Fruit fly (Drosophila melanogaster) whole organism, embryonic: ENCODE data around the gene CG13392.

Experiments
- CG10431 ChIP-seq: fragments of 200-800 bp; sonication (Bioruptor generic); optimal IDR thresholded peaks from 3 replicates; lab custom pipeline; 2018; ENCODE audit warnings: missing biosample characterization, mild to moderate bottlenecking, missing genetic modification characterization
- CG10565 ChIP-seq: fragments of 200-800 bp; sonication (Bioruptor generic); optimal IDR thresholded peaks from 3 replicates; lab custom pipeline; 2016; ENCODE audit warnings: missing biosample characterization, mild to moderate bottlenecking, missing genetic modification characterization
- CG11695 ChIP-seq: fragments of 200-800 bp; sonication (Bioruptor generic); IDR thresholded peaks from 3 replicates; pipeline ENCODE4 v1.3.6; 2022; ENCODE audit warnings: missing biosample characterization, missing genetic modification characterization
- CG12071 ChIP-seq: fragments of 200-800 bp; sonication (Bioruptor generic); optimal IDR thresholded peaks from 3 replicates; lab custom pipeline; 2018; ENCODE audit warnings: missing biosample characterization, mild to moderate bottlenecking, missing genetic modification characterization
- CG12219 ChIP-seq: fragments of 200-800 bp; sonication (Bioruptor generic); optimal IDR thresholded peaks from 3 replicates; lab custom pipeline; 2018; ENCODE audit warnings: missing biosample characterization, mild to moderate bottlenecking, missing genetic modification characterization
- CG13296 ChIP-seq: fragments of 200-800 bp; sonication (Bioruptor generic); optimal IDR thresholded peaks from 3 replicates; lab custom pipeline; 2018; ENCODE audit warnings: missing biosample characterization, mild to moderate bottlenecking, missing genetic modification characterization
- CG13424 ChIP-seq: fragments of 200-800 bp; sonication (Bioruptor generic); optimal IDR thresholded peaks from 2 replicates; lab custom pipeline; 2019; ENCODE audit warnings: missing biosample characterization, mild to moderate bottlenecking, missing genetic modification characterization, moderate library complexity
- CG14014 ChIP-seq: fragments of 200-800 bp; sonication (Bioruptor generic); IDR thresholded peaks from 2 replicates; pipeline ENCODE4 v1.3.6; 2022; ENCODE audit warnings: missing biosample characterization, missing genetic modification characterization
- CG14860 ChIP-seq: fragments of 200-800 bp; sonication (Bioruptor generic); IDR thresholded peaks from 3 replicates; pipeline ENCODE4 v1.3.6; 2022; ENCODE audit warnings: missing biosample characterization, missing genetic modification characterization; ENCODE audit not compliant: partially characterized antibody
- CG14965 ChIP-seq: fragments of 200-800 bp; sonication (Bioruptor generic); optimal IDR thresholded peaks from 2 replicates; lab custom pipeline; 2016; ENCODE audit warnings: missing biosample characterization, missing genetic modification characterization, borderline replicate concordance
- CG15269 ChIP-seq: fragments of 200-800 bp; sonication (Bioruptor generic); optimal IDR thresholded peaks from 2 replicates; lab custom pipeline; 2018; ENCODE audit warnings: missing biosample characterization, mild to moderate bottlenecking, missing genetic modification characterization, moderate library complexity
- CG1602 ChIP-seq: fragments of 200-800 bp; sonication (Bioruptor generic); optimal IDR thresholded peaks from 3 replicates; lab custom pipeline; 2016; ENCODE audit warnings: missing biosample characterization, missing genetic modification characterization
- CG16813 ChIP-seq: fragments of 200-800 bp; sonication (Bioruptor generic); IDR thresholded peaks from 3 replicates; pipeline ENCODE4 v1.3.6; 2022; ENCODE audit warnings: missing biosample characterization, missing genetic modification characterization; ENCODE audit not compliant: partially characterized antibody
- CG17568 ChIP-seq: fragments of 200-800 bp; sonication (Bioruptor generic); optimal IDR thresholded peaks from 2 replicates; lab custom pipeline; 2018; ENCODE audit warnings: missing biosample characterization, mild to moderate bottlenecking, missing genetic modification characterization, moderate library complexity
- CG1832 ChIP-seq: fragments of 200-800 bp; sonication (Bioruptor generic); optimal IDR thresholded peaks from 2 replicates; lab custom pipeline; 2017; ENCODE audit warnings: missing biosample characterization, mild to moderate bottlenecking, missing genetic modification characterization, inconsistent platforms
- CG31224 ChIP-seq: fragments of 200-800 bp; sonication (Bioruptor generic); IDR thresholded peaks from 2 replicates; pipeline ENCODE4 v1.3.6; 2022; ENCODE audit warnings: missing biosample characterization, missing genetic modification characterization
- CG32532 ChIP-seq: fragments of 200-800 bp; sonication (Bioruptor generic); IDR thresholded peaks from 2 replicates; pipeline ENCODE4 v1.3.6; 2022; ENCODE audit warnings: missing biosample characterization, missing genetic modification characterization
- CG4404 ChIP-seq: fragments of 200-800 bp; sonication (Bioruptor generic); IDR thresholded peaks from 2 replicates; pipeline ENCODE4 v1.3.6; 2022; ENCODE audit warnings: missing biosample characterization, missing genetic modification characterization
- CG4730 ChIP-seq: fragments of 200-800 bp; sonication (Bioruptor generic); IDR thresholded peaks from 2 replicates; pipeline ENCODE4 v1.3.6; 2022; ENCODE audit warnings: missing biosample characterization, missing genetic modification characterization
- Chrac-16 ChIP-seq: fragments of 200-800 bp; sonication (Bioruptor generic); optimal IDR thresholded peaks from 3 replicates; lab custom pipeline; 2016; ENCODE audit warnings: missing biosample characterization, missing genetic modification characterization
- Hand ChIP-seq: fragments of 200-800 bp; sonication (Bioruptor generic); optimal IDR thresholded peaks from 2 replicates; lab custom pipeline; 2017; ENCODE audit warnings: mild to moderate bottlenecking, missing biosample characterization, missing genetic modification reagents, missing genetic modification characterization
- Kr ChIP-seq: fragments of 200-800 bp; sonication (Bioruptor generic); optimal IDR thresholded peaks from 2 replicates; lab custom pipeline; 2017; ENCODE audit warnings: missing biosample characterization, mild to moderate bottlenecking, missing genetic modification characterization
- Nf-YA ChIP-seq: fragments of 200-800 bp; sonication (Bioruptor generic); IDR thresholded peaks from 2 replicates; pipeline ENCODE4 v1.3.6; 2022; ENCODE audit warnings: missing biosample characterization, missing genetic modification characterization
- Poxn ChIP-seq: fragments of 200-800 bp; sonication (Bioruptor generic); IDR thresholded peaks from 2 replicates; pipeline ENCODE4 v1.3.6; 2022; ENCODE audit warnings: missing biosample characterization, missing genetic modification characterization
- Ravus ChIP-seq: fragments of 200-800 bp; sonication (Bioruptor generic); IDR thresholded peaks from 2 replicates; pipeline ENCODE4 v1.3.6; 2022; ENCODE audit warnings: missing biosample characterization, missing genetic modification characterization
- Sry-β ChIP-seq: fragments of 200-800 bp; sonication (Bioruptor generic); optimal IDR thresholded peaks from 2 replicates; lab custom pipeline; 2018; ENCODE audit warnings: missing biosample characterization, mild to moderate bottlenecking, missing genetic modification characterization, moderate library complexity
- Tbp ChIP-seq: fragments of >200 bp; optimal IDR thresholded peaks from 2 replicates; lab custom pipeline; 2018; ENCODE audit warnings: missing biosample characterization, missing genetic modification characterization
- cas ChIP-seq: fragments of 200-800 bp; sonication (Bioruptor generic); IDR thresholded peaks from 2 replicates; pipeline ENCODE4 v1.3.6; 2022; ENCODE audit warnings: missing biosample characterization, missing genetic modification characterization
- cg ChIP-seq: fragments of 200-800 bp; sonication (Bioruptor generic); optimal IDR thresholded peaks from 3 replicates; lab custom pipeline; 2019; ENCODE audit warnings: missing biosample characterization, mild to moderate bottlenecking, missing genetic modification characterization, moderate library complexity
- danr ChIP-seq: fragments of 200-800 bp; sonication (Bioruptor generic); IDR thresholded peaks from 2 replicates; pipeline ENCODE4 v1.3.6; 2022; ENCODE audit warnings: missing biosample characterization, missing genetic modification characterization
- dimm ChIP-seq: fragments of 200-800 bp; sonication (Bioruptor generic); IDR thresholded peaks from 2 replicates; pipeline ENCODE4 v1.3.6; 2022; ENCODE audit warnings: missing biosample characterization, missing genetic modification characterization
- dysf ChIP-seq: fragments of 200-800 bp; sonication (Bioruptor generic); IDR thresholded peaks from 3 replicates; pipeline ENCODE4 v1.3.6; 2022; ENCODE audit warnings: missing biosample characterization, missing genetic modification characterization
- exex ChIP-seq: fragments of 200-800 bp; sonication (Bioruptor generic); optimal IDR thresholded peaks from 4 replicates; lab custom pipeline; 2018; ENCODE audit warnings: missing biosample characterization, mild to moderate bottlenecking, missing genetic modification characterization, moderate library complexity
- fd3F ChIP-seq: fragments of 200-800 bp; sonication (Bioruptor generic); optimal IDR thresholded peaks from 2 replicates; lab custom pipeline; 2018; ENCODE audit warnings: missing biosample characterization, mild to moderate bottlenecking, missing genetic modification characterization, moderate library complexity
- ftz-f1 ChIP-seq: fragments of 200-800 bp; sonication (Bioruptor generic); optimal IDR thresholded peaks from 2 replicates; lab custom pipeline; 2016; ENCODE audit warnings: missing biosample characterization, missing genetic modification characterization
- grau ChIP-seq: fragments of 200-800 bp; optimal IDR thresholded peaks from 3 replicates; lab custom pipeline; 2019; ENCODE audit warnings: missing biosample characterization, mild to moderate bottlenecking, missing genetic modification characterization, moderate library complexity
- hkb ChIP-seq, 2 experiments: fragments of 200-800 bp in 1 of 2; fragments of >200 bp in 1 of 2; sonication (Bioruptor generic) in 1 of 2; IDR thresholded peaks in 1 of 2; optimal IDR thresholded peaks in 1 of 2; 2 replicates each; pipeline versions ENCODE4 v1.3.6 to Lab custom; 2017 to 2022; ENCODE audit warnings: missing biosample characterization in 1 of 2, missing genetic modification characterization in 1 of 2
- lab ChIP-seq: fragments of 200-800 bp; sonication (Bioruptor generic); optimal IDR thresholded peaks from 3 replicates; lab custom pipeline; 2017; ENCODE audit warnings: missing biosample characterization, missing genetic modification characterization, mild to moderate bottlenecking, moderate library complexity, missing genetic modification reagents
- lmd ChIP-seq: fragments of 200-800 bp; sonication (Bioruptor generic); IDR thresholded peaks from 2 replicates; pipeline ENCODE4 v1.3.6; 2022; ENCODE audit warnings: missing biosample characterization, missing genetic modification characterization
- maf-S ChIP-seq: fragments of 200-800 bp; sonication (Bioruptor generic); optimal IDR thresholded peaks from 2 replicates; lab custom pipeline; 2016; ENCODE audit warnings: missing biosample characterization, missing genetic modification characterization
- mam ChIP-seq: fragments of 200-800 bp; sonication (Bioruptor generic); optimal IDR thresholded peaks from 3 replicates; lab custom pipeline; 2016; ENCODE audit warnings: missing biosample characterization, missing genetic modification characterization
- org-1 ChIP-seq: fragments of 200-800 bp; sonication (Bioruptor generic); optimal IDR thresholded peaks from 2 replicates; lab custom pipeline; 2017; ENCODE audit warnings: missing biosample characterization, missing genetic modification characterization
- pita ChIP-seq: fragments of 200-800 bp; sonication (Bioruptor generic); optimal IDR thresholded peaks from 2 replicates; lab custom pipeline; 2017; ENCODE audit warnings: missing biosample characterization, mild to moderate bottlenecking, missing genetic modification characterization
- salm ChIP-seq: fragments of 200-800 bp; sonication (Bioruptor generic); optimal IDR thresholded peaks from 2 replicates; lab custom pipeline; 2018; ENCODE audit warnings: missing biosample characterization, mild to moderate bottlenecking, missing genetic modification characterization
- sisA ChIP-seq: fragments of 200-800 bp; sonication (Bioruptor generic); IDR thresholded peaks from 2 replicates; pipeline ENCODE4 v1.3.6; 2022; ENCODE audit warnings: missing biosample characterization, missing genetic modification characterization
- sr ChIP-seq: fragments of 200-800 bp; sonication (Bioruptor generic); IDR thresholded peaks from 3 replicates; pipeline ENCODE4 v1.3.6; 2022; ENCODE audit warnings: missing biosample characterization, missing genetic modification characterization
- tap ChIP-seq: fragments of 200-800 bp; optimal IDR thresholded peaks from 3 replicates; lab custom pipeline; 2019; ENCODE audit warnings: missing biosample characterization, mild to moderate bottlenecking, missing genetic modification characterization, moderate library complexity
- tin ChIP-seq: fragments of 200-800 bp; sonication (Bioruptor generic); optimal IDR thresholded peaks from 3 replicates; lab custom pipeline; 2016; ENCODE audit warnings: missing biosample characterization, missing genetic modification characterization
- trh ChIP-seq: fragments of 200-800 bp; sonication (Bioruptor generic); optimal IDR thresholded peaks from 2 replicates; lab custom pipeline; 2016; ENCODE audit warnings: missing biosample characterization, missing genetic modification characterization
- vnd ChIP-seq: fragments of 200-800 bp; sonication (Bioruptor generic); IDR thresholded peaks from 3 replicates; pipeline ENCODE4 v1.3.6; 2022; ENCODE audit warnings: missing biosample characterization, missing genetic modification characterization; ENCODE audit not compliant: partially characterized antibody
- vvl ChIP-seq: fragments of 200-800 bp; sonication (Bioruptor generic); IDR thresholded peaks from 2 replicates; pipeline ENCODE4 v1.3.6; 2022; ENCODE audit warnings: missing biosample characterization, missing genetic modification characterization

The CG13392 gene

DNA sequence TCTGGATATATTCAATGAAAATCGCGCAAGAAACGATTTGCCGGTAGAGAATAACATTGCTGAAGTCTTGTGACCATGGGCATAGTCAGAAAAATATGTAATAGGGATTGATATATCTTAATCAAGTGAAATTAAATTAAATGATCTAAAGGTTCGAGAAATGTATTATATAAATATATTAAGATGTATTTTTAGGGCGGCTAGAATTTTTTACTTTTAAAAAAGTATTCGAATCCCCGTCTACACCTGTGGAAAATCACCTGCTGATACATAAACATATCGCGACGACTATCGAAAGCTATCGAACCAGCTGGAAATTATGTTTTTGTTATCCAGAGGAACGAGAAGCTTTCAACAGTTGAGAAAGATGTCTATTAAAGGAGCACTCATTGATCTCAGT, 5.9 kb downstream of the CG13392 start, which contains the start of the genes CG13390 and CG17294 (continued):
- TF ChIP-seq CG14965 (GFP tag; lab: Kevin White, UChicago) (peak; percentile 37), hkb (optimal IDR thresholded peaks at IDR 0.05; lab: Kevin White, UChicago) (no peak), hkb (GFP tag; IDR thresholded peaks at IDR 0.05; lab: Robert Waterston, UW) (peak; percentile 100), Tbp (GFP tag; lab: Kevin White, UChicago) (no peak), Kr (GFP tag; lab: Kevin White, UChicago) (peak; percentile 74), Chrac-16 (GFP tag; lab: Kevin White, UChicago) (peak; percentile 99), pita (GFP tag; lab: Kevin White, UChicago) (no peak), cas (peak; percentile 99), maf-S (peak; percentile 94), mam (GFP tag; lab: Kevin White, UChicago) (peak; percentile 97), trh (peak; percentile 98), CG14014 (peak; percentile 100), exex (tag; lab: Kevin White, UChicago) (peak; percentile 98), ftz-f1 (GFP tag; lab: Kevin White, UChicago) (peak; percentile 82), sisA (peak; percentile 100), CG4404 (GFP tag; lab: Robert Waterston, UW) (peak; percentile 99), danr (peak; percentile 99), salm (tag; lab: Kevin White, UChicago) (peak; percentile 99), dimm (GFP tag; lab: Robert Waterston, UW) (peak; percentile 99), vvl (peak; percentile 100), CG4730 (peak; percentile 99), CG14860 (GFP tag; lab: Robert Waterston, UW) (0 out of 3 replicates have a peak, but pooled peaks have one; percentile 44), CG1832 (GFP tag; lab: Kevin White, UChicago) (peak; percentile 2), CG11695 (GFP tag; lab: Robert Waterston, UW) (peak; percentile 100), CG10565 (GFP tag; lab: Kevin White, UChicago) (peak; percentile 93), CG32532 (peak; percentile 100), Hand (peak; percentile 99), cg (GFP tag; lab: Kevin White, UChicago) (no peak), fd3F (GFP tag; lab: Kevin White, UChicago) (peak; percentile 100), CG13296 (GFP tag; lab: Kevin White, UChicago) (peak; percentile 100), Poxn (GFP tag; lab: Robert Waterston, UW) (peak; percentile 99), lmd (GFP tag; lab: Robert Waterston, UW) (peak; percentile 99), Ravus (GFP tag; lab: Robert Waterston, UW) (peak; percentile 99), tap (tag; lab: Kevin White, UChicago) (peak; percentile 100), lab (GFP tag; lab: Kevin White, UChicago) (peak; percentile 100), vnd (GFP tag; lab: Robert Waterston, UW) (peak; percentile 63), grau (peak; percentile 99), CG13424 (tag; lab: Kevin White, UChicago) (peak; percentile 100), CG17568 (GFP tag; lab: Kevin White, UChicago) (peak; percentile 99), Nf-YA (peak; percentile 99), CG12219 (GFP tag; lab: Kevin White, UChicago) (peak; percentile 99), Sry-β (GFP tag; lab: Kevin White, UChicago) (peak; percentile 76), CG31224 (GFP tag; lab: Robert Waterston, UW) (peak; percentile 99), CG10431 (GFP tag; lab: Kevin White, UChicago) (peak; percentile 97), org-1 (peak; percentile 98), CG16813 (GFP tag; lab: Robert Waterston, UW) (peak; percentile 68), sr (GFP tag; lab: Robert Waterston, UW) (peak; percentile 98), CG1602 (GFP tag; lab: Kevin White, UChicago) (peak; percentile 99), CG15269 (tag; lab: Kevin White, UChicago) (peak; percentile 100), CG12071 (GFP tag; lab: Kevin White, UChicago) (peak; percentile 99), tin (peak; percentile 99), dysf (GFP tag; lab: Robert Waterston, UW) (peak; percentile 100)
